Worm (Caenorhabditis elegans) whole organism, early embryonic: ENCODE data around the gene Y69A2AR.23.

ENCODE experiments used
- scrt-1 ChIP-seq: fragments of 200-800 bp; sonication (Bioruptor generic); IDR thresholded peaks from 2 replicates; pipeline ENCODE4 v1.3.6; 2022; ENCODE audit warnings: missing genetic modification characterization, missing compliant biosample characterization
- sea-1 ChIP-seq: fragments of 200-800 bp; sonication (Bioruptor generic); conservative IDR thresholded peaks from 2 replicates; pipeline ENCODE4 v1.3.6; 2022; ENCODE audit warnings: missing genetic modification characterization, missing compliant biosample characterization

DNA sequence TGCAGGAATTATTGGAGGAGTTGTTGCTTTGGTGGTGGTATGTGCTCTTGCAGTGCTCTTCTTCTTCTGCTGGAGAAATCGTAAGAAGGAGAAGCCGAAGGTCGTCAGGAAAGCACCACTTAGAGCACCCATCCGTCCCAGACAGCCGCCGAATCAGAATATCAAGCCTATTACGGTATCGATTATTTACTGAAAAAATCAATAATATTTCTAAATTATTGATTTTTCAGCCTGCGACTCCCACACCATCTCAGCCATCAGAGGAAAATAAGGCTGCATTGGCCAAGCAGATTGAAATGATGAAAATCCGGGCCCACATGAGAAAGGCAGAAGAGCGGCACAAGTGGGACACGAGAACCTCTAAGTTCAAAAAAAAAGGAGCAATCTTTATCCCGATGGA, 4.7 kb upstream of the Y69A2AR.23 start:
- TF ChIP-seq sea-1 (GFP tag; lab: Robert Waterston, UW) (no peak), scrt-1 (GFP tag; lab: Robert Waterston, UW) (no peak)
